Fruit fly (Drosophila melanogaster) whole organism, prepupa: ENCODE measurements around the gene drn.
A peak's percentile ranks its signal among the peaks of the same experiment; 100 is the strongest.

Experiments used
- Blimp-1 ChIP-seq: fragments of 200-800 bp; sonication (Bioruptor generic); optimal IDR thresholded peaks from 3 replicates; lab custom pipeline; 2017; ENCODE audit warnings: missing biosample characterization, missing genetic modification characterization, mild to moderate bottlenecking, moderate library complexity, missing genetic modification reagents
- CG10631 ChIP-seq: fragments of 200-800 bp; sonication (Bioruptor generic); optimal IDR thresholded peaks from 2 replicates; lab custom pipeline; 2016; ENCODE audit warnings: missing biosample characterization, missing genetic modification characterization
- CG11902 ChIP-seq: fragments of 200-800 bp; sonication (Bioruptor generic); optimal IDR thresholded peaks from 3 replicates; lab custom pipeline; 2016; ENCODE audit warnings: missing biosample characterization, missing genetic modification characterization
- CG15336 ChIP-seq: fragments of 200-800 bp; sonication (Bioruptor generic); IDR thresholded peaks from 2 replicates; pipeline ENCODE4 v1.3.6; 2022; ENCODE audit warnings: missing biosample characterization, missing genetic modification characterization
- CG1621 ChIP-seq: fragments of 200-800 bp; sonication (Bioruptor generic); optimal IDR thresholded peaks from 3 replicates; lab custom pipeline; 2018; ENCODE audit warnings: missing biosample characterization, mild to moderate bottlenecking, missing genetic modification characterization
- CG16779 ChIP-seq: fragments of 200-800 bp; sonication (Bioruptor generic); optimal IDR thresholded peaks from 3 replicates; lab custom pipeline; 2017; ENCODE audit warnings: missing biosample characterization, mild to moderate bottlenecking, missing genetic modification characterization
- CG3032 ChIP-seq: fragments of 200-800 bp; optimal IDR thresholded peaks from 2 replicates; lab custom pipeline; 2019; ENCODE audit warnings: missing biosample characterization, mild to moderate bottlenecking, missing genetic modification characterization, moderate library complexity
- CG32006 ChIP-seq: fragments of 200-800 bp; sonication (Bioruptor generic); optimal IDR thresholded peaks from 3 replicates; lab custom pipeline; 2017; ENCODE audit warnings: missing biosample characterization, mild to moderate bottlenecking, missing genetic modification characterization
- CG3919 ChIP-seq: fragments of 200-800 bp; sonication (Bioruptor generic); optimal IDR thresholded peaks from 3 replicates; lab custom pipeline; 2016; ENCODE audit warnings: missing biosample characterization, missing genetic modification characterization
- CG6163 ChIP-seq: fragments of 200-800 bp; sonication (Bioruptor generic); IDR thresholded peaks from 3 replicates; pipeline ENCODE4 v1.3.6; 2022; ENCODE audit warnings: missing biosample characterization, missing genetic modification characterization
- CG6276 ChIP-seq: fragments of 200-800 bp; sonication (Bioruptor generic); optimal IDR thresholded peaks from 2 replicates; lab custom pipeline; 2017; ENCODE audit warnings: missing biosample characterization, mild to moderate bottlenecking, missing genetic modification characterization
- CG6792 ChIP-seq: fragments of 200-800 bp; sonication (Bioruptor generic); optimal IDR thresholded peaks from 3 replicates; lab custom pipeline; 2016; ENCODE audit warnings: missing biosample characterization, missing genetic modification characterization
- CG6808 ChIP-seq: fragments of 200-800 bp; sonication (Bioruptor generic); optimal IDR thresholded peaks from 3 replicates; lab custom pipeline; 2017; ENCODE audit warnings: missing biosample characterization, missing genetic modification characterization, mild to moderate bottlenecking, moderate library complexity, missing genetic modification reagents
- CG6854 ChIP-seq: fragments of 200-800 bp; sonication (Bioruptor generic); optimal IDR thresholded peaks from 2 replicates; lab custom pipeline; 2017; ENCODE audit warnings: missing biosample characterization, mild to moderate bottlenecking, missing genetic modification characterization
- CG7368 ChIP-seq: fragments of 200-800 bp; sonication (Bioruptor generic); optimal IDR thresholded peaks from 3 replicates; lab custom pipeline; 2016; ENCODE audit warnings: missing biosample characterization, missing genetic modification characterization
- CG8119 ChIP-seq: fragments of 200-800 bp; sonication (Bioruptor generic); IDR thresholded peaks from 3 replicates; pipeline ENCODE4 v1.3.6; 2022; ENCODE audit warnings: missing biosample characterization, missing genetic modification characterization
- CG9139 ChIP-seq: fragments of 200-800 bp; sonication (Bioruptor generic); optimal IDR thresholded peaks from 3 replicates; lab custom pipeline; 2017; ENCODE audit warnings: missing biosample characterization, mild to moderate bottlenecking, missing genetic modification characterization
- Eip75B ChIP-seq: fragments of 200-800 bp; sonication (Bioruptor generic); optimal IDR thresholded peaks from 3 replicates; lab custom pipeline; 2016; ENCODE audit warnings: missing biosample characterization, missing genetic modification characterization
- Eip78C ChIP-seq: fragments of 200-800 bp; sonication (Bioruptor generic); peaks from one replicate; lab custom pipeline; 2016; ENCODE audit warnings: missing biosample characterization, missing genetic modification characterization
- Eip93F ChIP-seq: fragments of 200-800 bp; sonication (Bioruptor generic); optimal IDR thresholded peaks from 2 replicates; lab custom pipeline; 2016; ENCODE audit warnings: missing biosample characterization, mild to moderate bottlenecking, missing genetic modification characterization
- Ets21C ChIP-seq: fragments of 200-800 bp; sonication (Bioruptor generic); optimal IDR thresholded peaks from 3 replicates; lab custom pipeline; 2016; ENCODE audit warnings: missing biosample characterization, missing genetic modification characterization
- Gug ChIP-seq: fragments of 200-800 bp; sonication (Bioruptor generic); IDR thresholded peaks from 2 replicates; pipeline ENCODE4 v1.3.6; 2022; ENCODE audit warnings: missing biosample characterization, missing genetic modification characterization
- Hr4 ChIP-seq: fragments of 200-800 bp; sonication (Bioruptor generic); optimal IDR thresholded peaks from 3 replicates; lab custom pipeline; 2016; ENCODE audit warnings: missing biosample characterization, missing genetic modification characterization
- Lpt ChIP-seq: fragments of 200-800 bp; sonication (Bioruptor generic); optimal IDR thresholded peaks from 3 replicates; lab custom pipeline; 2016; ENCODE audit warnings: missing biosample characterization, missing genetic modification characterization
- Met ChIP-seq: fragments of 200-800 bp; sonication (Bioruptor generic); optimal IDR thresholded peaks from 3 replicates; lab custom pipeline; 2016; ENCODE audit warnings: missing biosample characterization, missing genetic modification characterization
- OdsH ChIP-seq: fragments of 200-800 bp; sonication (Bioruptor generic); optimal IDR thresholded peaks from 3 replicates; lab custom pipeline; 2016; ENCODE audit warnings: missing biosample characterization, missing genetic modification characterization
- Smox ChIP-seq: fragments of 200-800 bp; sonication (Bioruptor generic); optimal IDR thresholded peaks from 3 replicates; lab custom pipeline; 2016; ENCODE audit warnings: missing biosample characterization, missing genetic modification characterization
- Sox14 ChIP-seq: fragments of 200-800 bp; sonication (Bioruptor generic); optimal IDR thresholded peaks from 3 replicates; lab custom pipeline; 2016; ENCODE audit warnings: missing biosample characterization, missing genetic modification characterization
- achi ChIP-seq: fragments of 200-800 bp; sonication (Bioruptor generic); optimal IDR thresholded peaks from 3 replicates; lab custom pipeline; 2016; ENCODE audit warnings: missing biosample characterization, missing genetic modification characterization
- dsx ChIP-seq: fragments of 200-800 bp; optimal IDR thresholded peaks from 3 replicates; lab custom pipeline; 2019; ENCODE audit warnings: missing biosample characterization, mild to moderate bottlenecking, missing genetic modification characterization, moderate library complexity; ENCODE audit not compliant: poor library complexity, severe bottlenecking
- eg ChIP-seq: fragments of 200-800 bp; sonication (Bioruptor generic); IDR thresholded peaks from 3 replicates; pipeline ENCODE4 v1.3.6; 2022; ENCODE audit warnings: missing biosample characterization, missing genetic modification characterization
- esn ChIP-seq: fragments of 200-800 bp; sonication (Bioruptor generic); optimal IDR thresholded peaks from 2 replicates; lab custom pipeline; 2016; ENCODE audit warnings: missing biosample characterization, mild to moderate bottlenecking, missing genetic modification characterization, moderate library complexity
- fd59A ChIP-seq: fragments of 200-800 bp; sonication (Bioruptor generic); optimal IDR thresholded peaks from 2 replicates; lab custom pipeline; 2017; ENCODE audit warnings: missing biosample characterization, mild to moderate bottlenecking, missing genetic modification characterization, missing genetic modification reagents
- fkh ChIP-seq: fragments of 200-800 bp; sonication (Bioruptor generic); optimal IDR thresholded peaks from 3 replicates; lab custom pipeline; 2017; ENCODE audit warnings: missing biosample characterization, mild to moderate bottlenecking, missing genetic modification characterization, moderate library complexity
- lz ChIP-seq: fragments of 200-800 bp; sonication (Bioruptor generic); optimal IDR thresholded peaks from 3 replicates; lab custom pipeline; 2016; ENCODE audit warnings: missing biosample characterization, missing genetic modification characterization
- pdm3 ChIP-seq: fragments of 200-800 bp; sonication (Bioruptor generic); optimal IDR thresholded peaks from 3 replicates; lab custom pipeline; 2016; ENCODE audit warnings: missing biosample characterization, missing genetic modification characterization
- salr ChIP-seq, 2 experiments: fragments of 200-800 bp; sonication (Bioruptor generic); optimal IDR thresholded peaks; 3 replicates each; lab custom pipeline; 2016 to 2018; ENCODE audit warnings: missing biosample characterization in 2 of 2, missing genetic modification characterization in 2 of 2, mild to moderate bottlenecking in 1 of 2
- spab ChIP-seq: fragments of 200-800 bp; sonication (Bioruptor generic); optimal IDR thresholded peaks from 2 replicates; lab custom pipeline; 2017; ENCODE audit warnings: missing biosample characterization, mild to moderate bottlenecking, missing genetic modification characterization, missing genetic modification reagents
- ss ChIP-seq, 2 experiments: fragments of 200-800 bp; sonication (Bioruptor generic); optimal IDR thresholded peaks; 2 replicates in 1 of 2; 3 replicates in 1 of 2; lab custom pipeline; 2017 to 2018; ENCODE audit warnings: mild to moderate bottlenecking in 2 of 2, missing biosample characterization in 2 of 2, missing genetic modification characterization in 2 of 2, moderate library complexity in 1 of 2
- svp ChIP-seq: fragments of 200-800 bp; sonication (Bioruptor generic); peaks from one replicate; lab custom pipeline; 2016; ENCODE audit warnings: missing biosample characterization, missing genetic modification characterization
- topi ChIP-seq: fragments of 200-800 bp; sonication (Bioruptor generic); optimal IDR thresholded peaks from 3 replicates; lab custom pipeline; 2016; ENCODE audit warnings: missing biosample characterization, missing genetic modification characterization

Gene drn

dm6 chr3R:9351415-9352379, 11.7 kb downstream of the drn start (continued):
- TF ChIP-seq fd59A (GFP tag; lab: Kevin White, UChicago), result peak; percentile 28
- TF ChIP-seq CG15336, result no peak
- TF ChIP-seq Lpt (GFP tag; lab: Kevin White, UChicago), result peak; percentile 67
- TF ChIP-seq Eip78C (GFP tag; lab: Kevin White, UChicago), result peak; percentile 91
- peak; percentile 54 for TF ChIP-seq CG6276
- TF ChIP-seq CG3032 (tag; lab: Kevin White, UChicago), result peak; percentile 29
- peak; percentile 67 for TF ChIP-seq Sox14 (GFP tag; lab: Kevin White, UChicago)
- peak; percentile 76 for TF ChIP-seq OdsH (GFP tag; lab: Kevin White, UChicago)
- TF ChIP-seq CG32006, result peak; percentile 88
- peak in 1 of 2 experiments; percentile 25 for TF ChIP-seq ss (GFP tag; optimal IDR thresholded peaks at IDR 0.05; lab: Kevin White, UChicago)

DNA sequence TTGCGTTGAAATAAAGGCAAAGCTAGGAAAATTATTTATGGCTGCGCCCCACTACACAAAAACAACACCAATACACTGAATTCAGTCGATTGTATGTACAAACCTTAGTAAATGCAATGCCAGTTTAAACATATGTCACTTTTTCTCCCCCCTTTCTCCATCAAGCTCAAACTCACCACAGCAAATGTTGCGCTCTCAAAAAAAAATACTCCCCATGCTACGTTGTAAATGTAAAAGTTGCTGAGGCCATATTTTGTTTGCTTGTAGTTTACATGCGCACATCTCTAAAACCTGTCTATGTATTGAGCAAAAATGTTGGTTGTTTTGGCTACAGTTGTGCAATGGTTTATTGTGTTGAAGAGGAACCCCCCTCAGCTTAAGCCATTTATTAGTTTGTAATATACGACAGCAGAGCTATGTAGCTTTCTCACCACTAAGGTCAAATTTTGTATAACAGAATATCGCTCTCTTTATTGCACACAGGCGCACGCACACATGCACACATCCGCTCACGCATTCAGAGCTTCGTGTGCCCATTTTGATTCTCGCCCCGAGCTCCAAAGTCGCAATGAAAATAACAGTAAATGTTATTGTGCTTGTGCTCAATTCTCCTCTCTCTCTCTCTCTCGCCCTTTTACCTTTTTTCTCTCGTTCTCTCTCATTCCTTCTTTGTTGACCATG, 12.7 kb downstream of the drn start:
- TF ChIP-seq CG3919 (GFP tag; lab: Kevin White, UChicago) (no peak), salr (GFP tag; optimal IDR thresholded peaks at IDR 0.05; lab: Kevin White, UChicago) (no peak), CG1621 (tag; lab: Kevin White, UChicago) (no peak), Eip75B (GFP tag; lab: Kevin White, UChicago) (no peak), Eip93F (GFP tag; lab: Kevin White, UChicago) (no peak), dsx (GFP tag; lab: Kevin White, UChicago) (peak; percentile 14)

DNA sequence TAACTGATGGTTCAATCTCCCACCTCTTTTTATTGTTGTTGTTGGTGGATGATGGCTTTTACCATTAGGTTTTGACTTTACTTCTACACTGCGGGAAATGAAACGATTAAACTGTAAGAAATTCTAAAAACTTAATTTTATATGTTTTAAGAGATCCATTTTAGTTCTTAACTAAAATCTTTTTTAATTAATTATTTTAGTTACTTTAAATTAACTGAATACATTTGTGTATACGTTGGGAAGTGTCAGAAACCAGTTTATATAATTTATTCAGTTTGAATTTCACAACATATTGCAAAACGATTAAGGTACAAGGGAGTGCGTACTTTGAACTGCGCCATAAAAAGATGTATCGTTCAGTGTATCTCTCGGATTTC, 13.2 kb downstream of the drn start:
- TF ChIP-seq dsx (GFP tag; lab: Kevin White, UChicago) (peak; percentile 55), CG8119 (GFP tag; lab: Robert Waterston, UW) (no peak), salr (GFP tag; optimal IDR thresholded peaks at IDR 0.05; lab: Kevin White, UChicago) (peak in 1 of 2 experiments; percentile 93), Gug (GFP tag; lab: Robert Waterston, UW) (no peak), Smox (GFP tag; lab: Kevin White, UChicago) (peak; percentile 87), fkh (GFP tag; lab: Kevin White, UChicago) (peak; percentile 4), CG6792 (GFP tag; lab: Kevin White, UChicago) (peak; percentile 87), Met (GFP tag; lab: Kevin White, UChicago) (peak; percentile 88), CG9139 (peak; percentile 44), CG3032 (tag; lab: Kevin White, UChicago) (peak; percentile 87), Blimp-1 (GFP tag; lab: Kevin White, UChicago) (peak; percentile 72), topi (GFP tag; lab: Kevin White, UChicago) (peak; percentile 85), Eip78C (GFP tag; lab: Kevin White, UChicago) (peak; percentile 98), svp (GFP tag; lab: Kevin White, UChicago) (peak; percentile 90), Lpt (GFP tag; lab: Kevin White, UChicago) (peak; percentile 81), CG11902 (GFP tag; lab: Kevin White, UChicago) (peak; percentile 77), eg (no peak), CG3919 (GFP tag; lab: Kevin White, UChicago) (peak; percentile 90), esn (GFP tag; lab: Kevin White, UChicago) (peak; percentile 91), achi (peak; percentile 88), OdsH (GFP tag; lab: Kevin White, UChicago) (peak; percentile 90), CG10631 (GFP tag; lab: Kevin White, UChicago) (peak; percentile 87), CG6276 (peak; percentile 92), Eip75B (GFP tag; lab: Kevin White, UChicago) (peak; percentile 78), CG15336 (no peak), CG7368 (GFP tag; lab: Kevin White, UChicago) (peak; percentile 77), CG6808 (GFP tag; lab: Kevin White, UChicago) (peak; percentile 72), lz (GFP tag; lab: Kevin White, UChicago) (peak; percentile 82), Sox14 (GFP tag; lab: Kevin White, UChicago) (peak; percentile 79), pdm3 (GFP tag; lab: Kevin White, UChicago) (peak; percentile 81), spab (GFP tag; lab: Kevin White, UChicago) (peak; percentile 81), CG16779 (tag; lab: Kevin White, UChicago) (peak; percentile 80), CG6854 (GFP tag; lab: Kevin White, UChicago) (peak; percentile 62), CG6163 (no peak), Hr4 (GFP tag; lab: Kevin White, UChicago) (peak; percentile 89), fd59A (GFP tag; lab: Kevin White, UChicago) (peak; percentile 72), Ets21C (peak; percentile 48), Eip93F (GFP tag; lab: Kevin White, UChicago) (peak; percentile 90)
